Fruit fly (Drosophila melanogaster): Measurements from ENCODE around the gene CG12241.

The CG12241 gene

dm6 chr3R:15250454-15250853, 31.4 kb downstream of the CG12241 start:
- TF ChIP-seq pan (optimal IDR thresholded peaks at IDR 0.05) (no peak), usp (GFP tag; optimal IDR thresholded peaks at IDR 0.05) (no peak), CG8478 (optimal IDR thresholded peaks at IDR 0.05) (no peak), Dll (optimal IDR thresholded peaks at IDR 0.05) (no peak), EcR (GFP tag; optimal IDR thresholded peaks at IDR 0.05) (no peak), psq (optimal IDR thresholded peaks at IDR 0.05) (no peak)

dm6 chr3R:15262710-15263672, 43.9 kb downstream of the CG12241 start, which contains the start of the genes eIF2gamma and Set:
Gene eIF2gamma, minus strand, starts transcription at chr3R:15263458.
Gene Set, plus strand, starts transcription at chr3R:15263552.
- TF ChIP-seq CG8478 (optimal IDR thresholded peaks at IDR 0.05) (no peak), usp (GFP tag; optimal IDR thresholded peaks at IDR 0.05) (no peak)

dm6 chr3R:15263946-15264345, 44.9 kb downstream of the CG12241 start:
- TF ChIP-seq EcR (GFP tag; optimal IDR thresholded peaks at IDR 0.05) (no peak), Dll (optimal IDR thresholded peaks at IDR 0.05) (no peak), CG8478 (optimal IDR thresholded peaks at IDR 0.05) (no peak), usp (GFP tag; optimal IDR thresholded peaks at IDR 0.05) (no peak), psq (optimal IDR thresholded peaks at IDR 0.05) (no peak), pan (optimal IDR thresholded peaks at IDR 0.05) (no peak)

dm6 chr3R:15265406-15266040, 46.5 kb downstream of the CG12241 start, which contains the start of gene ATPsynO:
Gene ATPsynO, plus strand, starts transcription at chr3R:15265591.
- TF ChIP-seq pan (optimal IDR thresholded peaks at IDR 0.05) (no peak), usp (GFP tag; optimal IDR thresholded peaks at IDR 0.05) (no peak), CG8478 (optimal IDR thresholded peaks at IDR 0.05) (no peak), Dll (optimal IDR thresholded peaks at IDR 0.05) (no peak), EcR (GFP tag; optimal IDR thresholded peaks at IDR 0.05) (no peak), psq (optimal IDR thresholded peaks at IDR 0.05) (no peak)

- TF ChIP-seq Dll (optimal IDR thresholded peaks at IDR 0.05), result no peak
- no peak for TF ChIP-seq CG8478 (optimal IDR thresholded peaks at IDR 0.05)
- TF ChIP-seq pan (optimal IDR thresholded peaks at IDR 0.05), result no peak
- TF ChIP-seq usp (GFP tag; optimal IDR thresholded peaks at IDR 0.05), result no peak
- no peak for TF ChIP-seq psq (optimal IDR thresholded peaks at IDR 0.05)
- no peak for TF ChIP-seq EcR (GFP tag; optimal IDR thresholded peaks at IDR 0.05)
Observed at dm6 chr3R:15268426-15268825, 49.4 kb downstream of the CG12241 start, which contains the start of the genes CG14864 and Zip88E. Gene CG14864, minus strand, starts transcription at chr3R:15268538. Gene Zip88E, plus strand, starts transcription at chr3R:15268662.

- TF ChIP-seq pan (optimal IDR thresholded peaks at IDR 0.05) (no peak), EcR (GFP tag; optimal IDR thresholded peaks at IDR 0.05) (no peak), usp (GFP tag; optimal IDR thresholded peaks at IDR 0.05) (no peak), Dll (optimal IDR thresholded peaks at IDR 0.05) (no peak), psq (optimal IDR thresholded peaks at IDR 0.05) (no peak), CG8478 (optimal IDR thresholded peaks at IDR 0.05) (no peak)
Observed at dm6 chr3R:15268856-15269255, 49.8 kb downstream of the CG12241 start.

Data from whole organism.